Worm (Caenorhabditis elegans) whole organism, L2 larva: ENCODE measurements around the gene wrt-7.

Source experiments
- F13H6.1 ChIP-seq: sonication (generic microtip); optimal IDR thresholded peaks from 2 replicates; lab custom pipeline; 2016; ENCODE audit warnings: missing genetic modification characterization, missing compliant biosample characterization
- aly-2 ChIP-seq: fragments of 150-350 bp; optimal IDR thresholded peaks from 2 replicates; lab custom pipeline; 2014; ENCODE audit warnings: missing biosample characterization, missing genetic modification characterization
- blmp-1 ChIP-seq: sonication (generic microtip); optimal IDR thresholded peaks from 2 replicates; lab custom pipeline; 2017; ENCODE audit warnings: missing genetic modification characterization, mild to moderate bottlenecking, missing compliant biosample characterization, antibody characterized with exemption, moderate library complexity; ENCODE audit not compliant: insufficient read depth
- dmd-4 ChIP-seq: sonication (generic microtip); optimal IDR thresholded peaks from 2 replicates; lab custom pipeline; 2017; ENCODE audit warnings: missing biosample characterization, missing genetic modification characterization
- egl-27 ChIP-seq: sonication (generic microtip); optimal IDR thresholded peaks from 3 replicates; lab custom pipeline; 2017; ENCODE audit warnings: missing biosample characterization, missing genetic modification reagents, missing genetic modification characterization
- fos-1 ChIP-seq: fragments of 150-350 bp; optimal IDR thresholded peaks from 2 replicates; lab custom pipeline; 2014; ENCODE audit warnings: missing biosample characterization, missing genetic modification characterization
- lin-39 ChIP-seq: fragments of 150-350 bp; optimal IDR thresholded peaks from 2 replicates; lab custom pipeline; 2014; ENCODE audit warnings: missing biosample characterization, missing genetic modification reagents, missing genetic modification characterization
- nhr-10 ChIP-seq: sonication (generic microtip); optimal IDR thresholded peaks from 2 replicates; lab custom pipeline; 2017; ENCODE audit warnings: missing biosample characterization, missing genetic modification characterization
- nhr-12 ChIP-seq: fragments of 150-350 bp; optimal IDR thresholded peaks from 2 replicates; lab custom pipeline; 2014; ENCODE audit warnings: missing biosample characterization, missing genetic modification characterization
- nhr-21 ChIP-seq: fragments of 150-350 bp; optimal IDR thresholded peaks from 2 replicates; lab custom pipeline; 2014; ENCODE audit warnings: missing biosample characterization, missing genetic modification characterization
- nhr-23 ChIP-seq: fragments of 150-350 bp; optimal IDR thresholded peaks from 2 replicates; lab custom pipeline; 2014; ENCODE audit warnings: missing biosample characterization, missing genetic modification reagents, missing genetic modification characterization
- sma-3 ChIP-seq: sonication (generic microtip); optimal IDR thresholded peaks from 2 replicates; lab custom pipeline; 2016; ENCODE audit warnings: missing genetic modification reagents, missing genetic modification characterization, missing compliant biosample characterization
- sma-9 ChIP-seq, 2 experiments: fragments of 150-350 bp in 1 of 2; sonication (generic microtip) in 1 of 2; optimal IDR thresholded peaks; 2 replicates each; lab custom pipeline; 2014 to 2016; ENCODE audit warnings: missing genetic modification characterization in 2 of 2, mild to moderate bottlenecking in 1 of 2, missing biosample characterization in 1 of 2, missing compliant biosample characterization in 1 of 2, missing genetic modification reagents in 1 of 2, moderate library complexity in 1 of 2
- unc-55 ChIP-seq: fragments of 150-350 bp; sonication (generic microtip); optimal IDR thresholded peaks from 3 replicates; lab custom pipeline; 2014; ENCODE audit warnings: missing biosample characterization, missing genetic modification reagents, missing genetic modification characterization

The wrt-7 gene

ce11 chrV:15287856-15288255, 49.4 kb downstream of the wrt-7 start, which contains the start of gene cyp-34A1:
TSS of gene cyp-34A1 (minus strand) at chrV:15287956.
- TF ChIP-seq nhr-21 (tag; lab: Kevin White, UChicago) (no peak), unc-55 (GFP tag; lab: Kevin White, UChicago) (no peak), sma-3 (no peak), sma-9 (GFP tag; optimal IDR thresholded peaks at IDR 0.05; lab: Kevin White, UChicago) (no peak), sma-9 (tag; optimal IDR thresholded peaks at IDR 0.05; lab: Kevin White, UChicago) (no peak), lin-39 (no peak), blmp-1 (tag; lab: Kevin White, UChicago) (no peak), nhr-12 (tag; lab: Kevin White, UChicago) (no peak)

- no peak for TF ChIP-seq dmd-4 (tag; lab: Kevin White, UChicago)
- no peak for TF ChIP-seq nhr-23
- TF ChIP-seq aly-2 (tag; lab: Kevin White, UChicago) = no peak
- no peak for TF ChIP-seq F13H6.1 (tag; lab: Kevin White, UChicago)
- no peak for TF ChIP-seq egl-27 (tag; lab: Kevin White, UChicago)
- peak; percentile 51 for TF ChIP-seq sma-9 (GFP tag; optimal IDR thresholded peaks at IDR 0.05; lab: Kevin White, UChicago)
- no peak for TF ChIP-seq sma-9 (tag; optimal IDR thresholded peaks at IDR 0.05; lab: Kevin White, UChicago)
- TF ChIP-seq fos-1 = no peak
- TF ChIP-seq nhr-10 (tag; lab: Kevin White, UChicago) = no peak
Observed at ce11 chrV:15285984-15286383, 51.3 kb downstream of the wrt-7 start.
